Worm (Caenorhabditis elegans): ENCODE measurements around the gene C27F2.10.

The C27F2.10 gene

DNA sequence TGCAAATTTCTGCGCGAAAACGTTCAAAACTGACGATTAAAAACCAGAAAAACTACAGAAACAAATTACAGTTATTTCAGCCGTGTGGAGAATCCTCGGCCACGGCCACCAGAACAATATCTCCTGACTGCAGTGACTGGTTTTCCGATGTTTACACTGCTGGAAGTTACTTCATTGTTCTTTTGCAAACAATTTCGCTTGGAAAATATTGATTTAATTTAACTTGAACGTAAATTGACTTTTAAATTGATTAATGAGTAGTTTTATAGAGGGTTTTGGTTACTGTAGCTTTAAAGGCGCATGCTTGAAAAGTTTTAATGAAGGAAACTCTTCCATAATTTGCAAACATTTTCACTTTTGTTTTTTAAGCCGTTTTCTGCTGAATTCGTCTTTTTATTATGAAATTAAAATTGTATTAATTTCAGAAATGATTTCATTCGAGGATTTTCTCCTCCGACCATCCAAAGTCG is 12.3 kb upstream of the C27F2.10 start, which contains the start of gene smcr-8 (continued):
- TF ChIP-seq madf-10 (tag; optimal IDR thresholded peaks at IDR 0.05) = no peak
- TF ChIP-seq lin-26 (GFP tag; IDR thresholded peaks at IDR 0.05) = no peak
- no peak for TF ChIP-seq F49E8.2 (tag; optimal IDR thresholded peaks at IDR 0.05; ENCODE audit: insufficient read depth)
- TF ChIP-seq lin-35 (GFP tag; optimal IDR thresholded peaks at IDR 0.05) = no peak
- TF ChIP-seq ekl-4 (GFP tag; IDR thresholded peaks at IDR 0.05) = 0 out of 2 replicates have a peak, but pooled peaks have one; percentile 42
- TF ChIP-seq attf-3 (GFP tag; conservative IDR thresholded peaks at IDR 0.05) = peak; percentile 56; the same call in 1 of the 2 replicates
- no peak for TF ChIP-seq nfya-2 (GFP tag; IDR thresholded peaks at IDR 0.05)
- 0 out of 2 replicates have a peak, but pooled peaks have one; percentile 40 for TF ChIP-seq Y79H2A.3 (GFP tag; conservative IDR thresholded peaks at IDR 0.05)
- peak; percentile 68 for TF ChIP-seq D2030.7 (GFP tag; IDR thresholded peaks at IDR 0.05)
- no peak for TF ChIP-seq aptf-2 (GFP tag; conservative IDR thresholded peaks at IDR 0.05)
- no peak for TF ChIP-seq pha-4 (tag; optimal IDR thresholded peaks at IDR 0.05)
- TF ChIP-seq K11D2.4 (GFP tag; IDR thresholded peaks at IDR 0.05) = no peak
- TF ChIP-seq dpff-1 (tag; optimal IDR thresholded peaks at IDR 0.05) = no peak
- no peak for TF ChIP-seq dpl-1 (GFP tag; optimal IDR thresholded peaks at IDR 0.05)
- TF ChIP-seq ceh-79 (tag; optimal IDR thresholded peaks at IDR 0.05) = no peak
- TF ChIP-seq lin-54 (GFP tag; optimal IDR thresholded peaks at IDR 0.05) = no peak
- peak; percentile 32 for TF ChIP-seq nhr-80 (tag; optimal IDR thresholded peaks at IDR 0.05)
- TF ChIP-seq hlh-26 (GFP tag; conservative IDR thresholded peaks at IDR 0.05) = no peak
- TF ChIP-seq F37B4.10 (GFP tag; IDR thresholded peaks at IDR 0.05) = no peak
- no peak for TF ChIP-seq C06A6.2 (GFP tag; conservative IDR thresholded peaks at IDR 0.05)
- no peak for TF ChIP-seq ZK185.1 (tag; optimal IDR thresholded peaks at IDR 0.05; ENCODE audit: poor library complexity, severe bottlenecking)
- TF ChIP-seq Y53F4B.3 (GFP tag; IDR thresholded peaks at IDR 0.05) = no peak
- no peak for TF ChIP-seq Y67H2A.10 (GFP tag; conservative IDR thresholded peaks at IDR 0.05)
- TF ChIP-seq ceh-58 (GFP tag; IDR thresholded peaks at IDR 0.05) = no peak
- no peak for TF ChIP-seq nfya-1 (tag; optimal IDR thresholded peaks at IDR 0.05; ENCODE audit: borderline replicate concordance, insufficient read depth)
- TF ChIP-seq C17E4.6 (GFP tag; IDR thresholded peaks at IDR 0.05) = no peak
- no peak for TF ChIP-seq mel-28 (tag; optimal IDR thresholded peaks at IDR 0.05; ENCODE audit: borderline replicate concordance)
- TF ChIP-seq sdz-38 (tag; optimal IDR thresholded peaks at IDR 0.05) = no peak
- TF ChIP-seq lir-1 (GFP tag; conservative IDR thresholded peaks at IDR 0.05) = 0 out of 2 replicates have a peak, but pooled peaks have one; percentile 11
- TF ChIP-seq K12H6.12 (tag; optimal IDR thresholded peaks at IDR 0.05) = no peak
- TF ChIP-seq hmg-1.2 (GFP tag; IDR thresholded peaks at IDR 0.05) = no peak
- no peak for TF ChIP-seq akir-1 (GFP tag; optimal IDR thresholded peaks at IDR 0.05)
- peak in 1 of 2 experiments; percentile 17 for TF ChIP-seq rec-8 (tag; optimal IDR thresholded peaks at IDR 0.05)
- TF ChIP-seq hrde-1 (tag; optimal IDR thresholded peaks at IDR 0.05; ENCODE audit: borderline replicate concordance) = no peak
- TF ChIP-seq rpc-1 (optimal IDR thresholded peaks at IDR 0.05) = no peak
- no peak for TF ChIP-seq rpc-1 (tag; optimal IDR thresholded peaks at IDR 0.05)
- TF ChIP-seq F57C9.4 (tag; optimal IDR thresholded peaks at IDR 0.05) = no peak
- no peak for TF ChIP-seq hsf-1 (GFP tag; IDR thresholded peaks at IDR 0.05)
- peak; percentile 78 for TF ChIP-seq unc-130 (GFP tag; optimal IDR thresholded peaks at IDR 0.05)
- no peak for TF ChIP-seq zim-3 (tag; optimal IDR thresholded peaks at IDR 0.05)
- no peak for TF ChIP-seq F39B2.1 (GFP tag; IDR thresholded peaks at IDR 0.05)
- TF ChIP-seq ztf-28 (GFP tag; IDR thresholded peaks at IDR 0.05) = 0 out of 2 replicates have a peak, but pooled peaks have one; percentile 75
- no peak for TF ChIP-seq T07F8.4 (tag; optimal IDR thresholded peaks at IDR 0.05)
- TF ChIP-seq lsy-27 (tag; optimal IDR thresholded peaks at IDR 0.05; ENCODE audit: borderline replicate concordance, insufficient read depth) = no peak
- no peak for TF ChIP-seq zfh-2 (GFP tag; conservative IDR thresholded peaks at IDR 0.05)
- TF ChIP-seq ceh-100 (GFP tag; IDR thresholded peaks at IDR 0.05) = no peak
- no peak for TF ChIP-seq F10E7.11 (tag; optimal IDR thresholded peaks at IDR 0.05)
- TF ChIP-seq unc-62 (GFP tag; optimal IDR thresholded peaks at IDR 0.05) = no peak
